Worm (Caenorhabditis elegans) whole organism, mixed stage, embryonic: ENCODE measurements around the gene prk-1.

Experiments
- elt-1 ChIP-seq: sonication (generic microtip); optimal IDR thresholded peaks from 2 replicates; lab custom pipeline; 2017; ENCODE audit warnings: missing genetic modification characterization, mild to moderate bottlenecking, missing compliant biosample characterization, antibody characterized with exemption, moderate library complexity, borderline replicate concordance; ENCODE audit not compliant: insufficient read depth
- elt-3 ChIP-seq: fragments of 150-350 bp; optimal IDR thresholded peaks from 2 replicates; lab custom pipeline; 2014; ENCODE audit warnings: missing biosample characterization, missing genetic modification characterization
- lsy-2 ChIP-seq: fragments of 150-350 bp; optimal IDR thresholded peaks from 2 replicates; lab custom pipeline; 2014; ENCODE audit warnings: missing biosample characterization, missing genetic modification characterization
- nhr-12 ChIP-seq: fragments of 150-350 bp; optimal IDR thresholded peaks from 2 replicates; lab custom pipeline; 2014; ENCODE audit warnings: missing biosample characterization, missing genetic modification characterization
- nhr-237 ChIP-seq: fragments of 150-350 bp; optimal IDR thresholded peaks from 2 replicates; lab custom pipeline; 2014; ENCODE audit warnings: missing biosample characterization, missing genetic modification characterization
- pha-4 ChIP-seq: fragments of 150-350 bp; optimal IDR thresholded peaks from 2 replicates; lab custom pipeline; 2018; ENCODE audit warnings: missing biosample characterization, missing genetic modification reagents, missing genetic modification characterization
- unc-39 ChIP-seq: fragments of 150-350 bp; optimal IDR thresholded peaks from 2 replicates; lab custom pipeline; 2014; ENCODE audit warnings: missing biosample characterization, missing genetic modification characterization
- unc-62 ChIP-seq: fragments of 150-350 bp; optimal IDR thresholded peaks from 2 replicates; lab custom pipeline; 2014; ENCODE audit warnings: missing biosample characterization, missing genetic modification reagents, missing genetic modification characterization

DNA sequence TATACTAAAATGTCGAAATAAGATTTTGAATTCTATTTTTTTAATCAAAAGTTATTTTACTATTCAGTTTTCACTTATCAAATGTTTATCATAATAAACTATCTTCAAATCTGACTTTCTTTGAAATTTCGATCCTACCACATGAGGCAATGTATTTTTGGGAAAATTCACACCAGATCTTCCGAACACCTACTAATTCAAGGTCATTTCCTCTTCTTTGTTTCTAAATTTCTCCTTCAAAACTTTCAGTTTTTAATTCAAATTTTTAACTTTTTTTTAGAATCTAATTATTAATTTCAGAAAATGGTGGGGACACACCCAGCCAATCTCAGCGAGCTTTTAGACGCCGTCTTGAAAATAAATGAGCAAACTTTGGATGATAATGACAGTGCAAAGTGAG, 10.4 kb upstream of the prk-1 start, which contains the start of gene ceh-20:
- TF ChIP-seq unc-39 (tag; lab: Kevin White, UChicago) (no peak), unc-62 (no peak), lsy-2 (tag; lab: Kevin White, UChicago) (no peak), nhr-12 (no peak), nhr-237 (tag; lab: Kevin White, UChicago) (no peak), elt-1 (tag; lab: Kevin White, UChicago) (no peak), elt-3 (tag; lab: Kevin White, UChicago) (no peak), pha-4 (tag; lab: Kevin White, UChicago) (no peak)
